Worm (Caenorhabditis elegans) whole organism, L4 larva: Measurements from ENCODE around the gene C44C10.9.
A peak's percentile ranks its signal among the peaks of the same experiment; 100 is the strongest.

Source experiments
- F10B5.3 ChIP-seq: sonication (generic microtip); optimal IDR thresholded peaks from 2 replicates; lab custom pipeline; 2016; ENCODE audit warnings: mild to moderate bottlenecking, missing genetic modification characterization, missing compliant biosample characterization
- F37D6.2 ChIP-seq: sonication (generic microtip); optimal IDR thresholded peaks from 2 replicates; lab custom pipeline; 2016; ENCODE audit warnings: mild to moderate bottlenecking, missing genetic modification characterization, missing compliant biosample characterization
- F44E2.7 ChIP-seq: fragments of 200-800 bp; sonication (Bioruptor generic); IDR thresholded peaks from 2 replicates; pipeline ENCODE4 v2.1.2; 2022; ENCODE audit warnings: missing genetic modification characterization, missing compliant biosample characterization
- T20F7.1 ChIP-seq: fragments of 200-800 bp; sonication (Bioruptor generic); optimal IDR thresholded peaks from 2 replicates; lab custom pipeline; 2018; ENCODE audit warnings: mild to moderate bottlenecking, missing genetic modification characterization, missing compliant biosample characterization
- Y48G9A.11 ChIP-seq: fragments of 200-800 bp; sonication (Bioruptor generic); IDR thresholded peaks from 2 replicates; pipeline ENCODE4 v1.3.6; 2022; ENCODE audit warnings: missing genetic modification reagents, missing genetic modification characterization, missing compliant biosample characterization
- ZK337.2 ChIP-seq: fragments of 200-800 bp; sonication (Bioruptor generic); IDR thresholded peaks from 2 replicates; pipeline ENCODE4 v1.3.6; 2022; ENCODE audit warnings: missing genetic modification reagents, missing genetic modification characterization, missing compliant biosample characterization
- aha-1 ChIP-seq: fragments of 150-350 bp; peaks from one replicate; lab custom pipeline; 2014; ENCODE audit warnings: missing biosample characterization, missing genetic modification characterization
- arid-1 ChIP-seq: fragments of 200-800 bp; sonication (Bioruptor generic); conservative IDR thresholded peaks from 2 replicates; pipeline ENCODE4 v1.3.6; 2022; ENCODE audit warnings: missing genetic modification reagents, missing genetic modification characterization, missing compliant biosample characterization
- ceh-62 ChIP-seq: sonication (generic microtip); optimal IDR thresholded peaks from 2 replicates; lab custom pipeline; 2017; ENCODE audit warnings: missing biosample characterization, missing genetic modification characterization
- ceh-82 ChIP-seq: sonication (generic microtip); optimal IDR thresholded peaks from 2 replicates; lab custom pipeline; 2017; ENCODE audit warnings: missing biosample characterization, missing genetic modification characterization
- ctbp-1 ChIP-seq: fragments of 200-800 bp; sonication (Bioruptor generic); IDR thresholded peaks from 2 replicates; pipeline ENCODE4 v1.3.6; 2022; ENCODE audit warnings: missing genetic modification reagents, missing genetic modification characterization, missing compliant biosample characterization
- daf-12 ChIP-seq: fragments of 150-350 bp; optimal IDR thresholded peaks from 2 replicates; lab custom pipeline; 2014; ENCODE audit warnings: missing biosample characterization, missing genetic modification reagents, missing genetic modification characterization
- dmd-8 ChIP-seq: fragments of 200-800 bp; sonication (Bioruptor generic); IDR thresholded peaks from 2 replicates; pipeline ENCODE4 v1.3.6; 2022; ENCODE audit warnings: missing genetic modification characterization, missing compliant biosample characterization
- dpl-1 ChIP-seq: fragments of 150-350 bp; optimal IDR thresholded peaks from 2 replicates; lab custom pipeline; 2014; ENCODE audit warnings: missing biosample characterization, missing genetic modification reagents, missing genetic modification characterization
- egl-27 ChIP-seq: sonication (generic microtip); optimal IDR thresholded peaks from 3 replicates; lab custom pipeline; 2017; ENCODE audit warnings: missing biosample characterization, missing genetic modification reagents, missing genetic modification characterization
- hlh-11 ChIP-seq: fragments of 200-800 bp; sonication (Bioruptor generic); optimal IDR thresholded peaks from 2 replicates; lab custom pipeline; 2018; ENCODE audit warnings: mild to moderate bottlenecking, missing genetic modification characterization, missing compliant biosample characterization
- hlh-30 ChIP-seq: sonication (generic microtip); optimal IDR thresholded peaks from 2 replicates; lab custom pipeline; 2017; ENCODE audit warnings: antibody characterized with exemption, mild to moderate bottlenecking, missing genetic modification characterization, missing compliant biosample characterization; ENCODE audit not compliant: insufficient read depth
- lin-13 ChIP-seq: fragments of 150-350 bp; optimal IDR thresholded peaks from 2 replicates; lab custom pipeline; 2014; ENCODE audit warnings: missing biosample characterization, missing genetic modification reagents, missing genetic modification characterization
- lin-15B ChIP-seq: fragments of 150-350 bp; sonication (generic microtip); optimal IDR thresholded peaks from 3 replicates; lab custom pipeline; 2014; ENCODE audit warnings: missing biosample characterization, missing genetic modification characterization
- lin-38 ChIP-seq: fragments of 200-800 bp; sonication (Bioruptor generic); IDR thresholded peaks from 2 replicates; pipeline ENCODE4 v1.3.6; 2022; ENCODE audit warnings: missing genetic modification reagents, missing genetic modification characterization, missing compliant biosample characterization
- lin-39 ChIP-seq: fragments of 150-350 bp; optimal IDR thresholded peaks from 2 replicates; lab custom pipeline; 2014; ENCODE audit warnings: missing biosample characterization, missing genetic modification reagents, missing genetic modification characterization
- madf-5 ChIP-seq, 2 experiments: fragments of 200-800 bp; sonication (Bioruptor generic); IDR thresholded peaks; 2 replicates each; pipeline ENCODE4 v1.3.6; 2022; ENCODE audit warnings: missing compliant biosample characterization in 2 of 2, missing genetic modification characterization in 2 of 2
- mdl-1 ChIP-seq, 2 experiments: fragments of 150-350 bp in 1 of 2; sonication (generic microtip) in 1 of 2; optimal IDR thresholded peaks; 2 replicates each; lab custom pipeline; 2014 to 2017; ENCODE audit warnings: missing biosample characterization in 2 of 2, missing genetic modification characterization in 2 of 2
- mes-2 ChIP-seq: sonication (generic microtip); optimal IDR thresholded peaks from 2 replicates; lab custom pipeline; 2016; ENCODE audit warnings: missing genotype, mild to moderate bottlenecking, missing genetic modification characterization, missing compliant biosample characterization; ENCODE audit not compliant: poor library complexity, severe bottlenecking
- mxl-3 ChIP-seq: fragments of 200-800 bp; sonication (Bioruptor generic); optimal IDR thresholded peaks from 2 replicates; lab custom pipeline; 2018; ENCODE audit warnings: mild to moderate bottlenecking, missing genetic modification characterization, missing compliant biosample characterization
- nhr-10 ChIP-seq: fragments of 150-350 bp; optimal IDR thresholded peaks from 2 replicates; lab custom pipeline; 2014; ENCODE audit warnings: missing biosample characterization, missing genetic modification characterization
- nhr-11 ChIP-seq: fragments of 150-350 bp; optimal IDR thresholded peaks from 2 replicates; lab custom pipeline; 2014; ENCODE audit warnings: missing biosample characterization, missing genetic modification characterization
- nhr-25 ChIP-seq: sonication (generic microtip); optimal IDR thresholded peaks from 2 replicates; lab custom pipeline; 2017; ENCODE audit warnings: missing genetic modification characterization, mild to moderate bottlenecking, missing compliant biosample characterization, antibody characterized with exemption, moderate library complexity, borderline replicate concordance; ENCODE audit not compliant: insufficient read depth
- nhr-28 ChIP-seq: fragments of 150-350 bp; optimal IDR thresholded peaks from 2 replicates; lab custom pipeline; 2014; ENCODE audit warnings: missing biosample characterization, missing genetic modification characterization
- nhr-42 ChIP-seq: fragments of 200-800 bp; sonication (Bioruptor generic); IDR thresholded peaks from 2 replicates; pipeline ENCODE4 v1.3.6; 2022; ENCODE audit warnings: missing genetic modification characterization, missing compliant biosample characterization
- pha-4 ChIP-seq, 2 experiments: fragments of 150-350 bp in 1 of 2; fragments of 200-800 bp in 1 of 2; sonication (Bioruptor generic) in 1 of 2; IDR thresholded peaks in 1 of 2; optimal IDR thresholded peaks in 1 of 2; 2 replicates each; pipeline versions ENCODE4 v1.3.6 to Lab custom; 2014 to 2022; ENCODE audit warnings: missing genetic modification characterization in 2 of 2, missing genetic modification reagents in 2 of 2, missing biosample characterization in 1 of 2, missing compliant biosample characterization in 1 of 2
- pqm-1 ChIP-seq: sonication (generic microtip); optimal IDR thresholded peaks from 2 replicates; lab custom pipeline; 2017; ENCODE audit warnings: missing biosample characterization, missing genetic modification characterization
- set-16 ChIP-seq: fragments of 200-800 bp; sonication (Bioruptor generic); IDR thresholded peaks from 2 replicates; pipeline ENCODE4 v1.3.6; 2022; ENCODE audit warnings: missing genetic modification reagents, missing genetic modification characterization, missing compliant biosample characterization
- spr-1 ChIP-seq: sonication (generic microtip); optimal IDR thresholded peaks from 2 replicates; lab custom pipeline; 2016; ENCODE audit warnings: mild to moderate bottlenecking, missing genetic modification characterization, missing compliant biosample characterization
- spr-3 ChIP-seq: fragments of 200-800 bp; sonication (Bioruptor generic); optimal IDR thresholded peaks from 2 replicates; lab custom pipeline; 2018; ENCODE audit warnings: mild to moderate bottlenecking, missing genetic modification characterization, missing compliant biosample characterization
- tra-1 ChIP-seq: fragments of 200-800 bp; sonication (Bioruptor generic); IDR thresholded peaks from 2 replicates; pipeline ENCODE4 v1.3.6; 2022; ENCODE audit warnings: missing genetic modification reagents, missing genetic modification characterization, missing compliant biosample characterization
- unc-62 ChIP-seq, 3 experiments: fragments of 150-350 bp in 1 of 3; sonication (generic microtip); optimal IDR thresholded peaks in 2 of 3; peaks in 1 of 3; 1 replicate in 1 of 3; 2 replicates in 2 of 3; lab custom pipeline; 2014 to 2017; ENCODE audit warnings: missing biosample characterization in 3 of 3, missing genetic modification characterization in 3 of 3, missing genetic modification reagents in 3 of 3, missing genotype in 1 of 3
- zfp-2 ChIP-seq: sonication (generic microtip); optimal IDR thresholded peaks from 2 replicates; lab custom pipeline; 2016; ENCODE audit warnings: mild to moderate bottlenecking, missing genetic modification characterization, missing compliant biosample characterization
- zip-11 ChIP-seq: fragments of 200-800 bp; sonication (Bioruptor generic); IDR thresholded peaks from 2 replicates; pipeline ENCODE4 v1.3.6; 2022; ENCODE audit warnings: missing genetic modification characterization, missing compliant biosample characterization

Gene C44C10.9

DNA sequence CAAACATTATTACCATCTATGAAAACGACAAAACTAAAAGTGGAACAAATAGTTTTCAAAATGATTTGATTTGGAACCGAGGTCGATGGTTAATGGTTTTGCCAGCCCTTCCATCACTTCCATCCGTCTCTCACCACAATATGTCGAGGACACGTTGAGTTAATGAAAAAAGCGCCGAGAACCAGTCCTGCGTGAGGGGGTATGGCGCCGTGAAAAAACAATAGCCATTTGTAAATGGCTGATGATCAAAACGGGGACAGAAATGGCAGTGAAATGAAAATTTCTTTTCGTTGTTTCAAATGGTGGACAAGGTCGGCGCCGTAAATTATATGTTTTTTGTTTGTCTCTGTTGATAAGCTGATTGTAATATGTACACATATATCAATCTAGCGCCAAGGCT is 3.7 kb upstream of the C44C10.9 start (continued):
- TF ChIP-seq pha-4 (GFP tag; IDR thresholded peaks at IDR 0.05; lab: Robert Waterston, UW) (no peak), pha-4 (tag; optimal IDR thresholded peaks at IDR 0.05; lab: Kevin White, UChicago) (no peak)
- TF ChIP-seq, all 104 proteins: peak for 8

DNA sequence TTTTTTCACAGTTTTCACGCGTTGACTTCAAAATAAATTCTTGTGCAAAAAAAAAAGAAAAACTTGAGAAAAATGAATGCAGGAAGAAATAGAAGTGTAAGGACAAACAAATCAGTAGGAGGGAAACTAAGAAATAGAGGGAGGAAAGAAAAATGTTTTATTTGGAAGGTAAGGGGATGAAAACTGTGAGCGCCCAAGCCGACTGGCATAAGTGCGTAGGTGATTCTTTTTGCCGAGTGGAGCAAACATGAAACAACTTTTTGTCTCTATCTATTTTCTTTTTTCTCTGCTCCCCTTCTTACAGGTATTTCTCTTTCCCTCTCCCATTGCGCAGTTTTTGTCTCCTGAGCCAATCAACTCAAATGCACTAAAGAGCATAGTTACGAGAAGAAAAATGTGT is 2.4 kb upstream of the C44C10.9 start:
- TF ChIP-seq mdl-1 (tag; optimal IDR thresholded peaks at IDR 0.05; lab: Kevin White, UChicago) (no peak), egl-27 (tag; lab: Kevin White, UChicago) (no peak), nhr-42 (GFP tag; lab: Robert Waterston, UW) (no peak), hlh-30 (tag; lab: Kevin White, UChicago) (no peak), Y48G9A.11 (GFP tag; lab: Robert Waterston, UW) (no peak)
- TF ChIP-seq, all 104 proteins: peak for 0

DNA sequence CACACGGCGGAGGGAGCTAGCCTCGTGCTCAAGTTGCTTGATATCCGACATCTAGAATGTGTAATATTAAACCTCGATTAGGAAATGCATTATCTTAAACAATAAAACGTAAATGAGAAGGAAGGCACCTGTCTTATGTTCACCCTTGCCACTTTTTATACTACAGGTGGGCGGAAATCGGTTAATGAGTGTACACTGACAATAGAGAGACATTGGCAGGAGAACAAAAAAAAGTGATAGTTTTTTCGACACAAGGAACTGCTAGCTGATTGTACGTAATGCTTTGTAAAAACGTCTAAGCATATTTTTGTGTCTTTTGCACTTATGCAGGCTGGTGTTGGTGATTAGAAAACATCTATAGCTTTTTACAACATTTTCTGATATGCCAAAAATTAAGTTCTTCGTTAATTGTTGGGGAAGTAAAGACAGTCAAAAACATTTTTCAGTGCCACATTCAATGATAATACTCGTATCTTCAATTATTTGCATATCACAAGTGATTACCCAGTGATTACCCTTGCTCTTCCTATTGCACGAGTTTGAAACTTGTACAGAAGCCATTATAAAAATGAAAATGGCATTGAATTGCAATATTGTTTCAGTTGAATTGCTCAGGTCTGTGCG is 4.0 kb downstream of the C44C10.9 start, which contains the start of gene col-180:
Gene col-180 (minus strand): TSS at position 51 of the 624 bp plus-strand sequence.
- TF ChIP-seq nhr-25 (tag; lab: Kevin White, UChicago) (no peak), aha-1 (peak; percentile 87), lin-38 (GFP tag; lab: Robert Waterston, UW) (no peak), nhr-28 (no peak), egl-27 (tag; lab: Kevin White, UChicago) (no peak), F10B5.3 (tag; lab: Kevin White, UChicago) (no peak), mxl-3 (GFP tag; lab: Kevin White, UChicago) (peak; percentile 18), ceh-82 (tag; lab: Kevin White, UChicago) (no peak), unc-62 (GFP tag; optimal IDR thresholded peaks at IDR 0.05 in 1 of 2; lab: Kevin White, UChicago) (peak in 1 of 2 experiments; percentile 93), unc-62 (tag; optimal IDR thresholded peaks at IDR 0.05; lab: Kevin White, UChicago) (no peak), dmd-8 (GFP tag; lab: Robert Waterston, UW) (no peak), mes-2 (no peak)

DNA sequence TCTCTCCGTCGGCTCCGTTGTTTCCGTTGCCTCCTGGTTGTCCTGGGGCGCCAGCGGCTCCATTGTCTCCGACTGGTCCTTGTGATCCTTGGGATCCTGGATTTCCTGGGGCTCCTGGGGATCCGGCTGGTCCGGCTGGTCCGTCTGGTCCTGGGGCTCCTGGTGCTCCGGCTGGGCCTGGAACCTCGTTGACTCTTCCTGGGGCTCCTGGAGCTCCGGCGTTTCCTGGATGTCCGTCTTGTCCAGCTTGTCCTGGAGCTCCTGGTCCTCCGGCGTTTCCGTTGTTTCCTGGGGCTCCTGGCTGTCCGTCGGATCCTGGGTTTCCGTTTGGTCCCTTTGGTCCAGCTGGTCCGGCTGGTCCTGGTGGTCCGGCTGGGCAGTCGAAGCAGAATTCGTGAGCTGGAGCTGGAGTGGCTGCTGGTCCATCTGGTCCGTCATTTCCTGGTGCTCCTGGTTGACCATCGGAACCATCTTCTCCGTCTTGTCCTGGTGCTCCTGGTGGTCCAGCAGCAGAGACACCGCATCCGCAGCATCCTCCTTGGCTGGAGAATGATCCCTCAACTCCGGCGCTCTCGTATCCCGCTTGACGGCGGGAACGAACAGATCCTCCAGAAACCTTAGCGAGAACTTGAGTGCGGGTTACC is 4.8 kb downstream of the C44C10.9 start:
- TF ChIP-seq tra-1 (no peak), dmd-8 (GFP tag; lab: Robert Waterston, UW) (no peak), ctbp-1 (GFP tag; lab: Robert Waterston, UW) (no peak), spr-1 (tag; lab: Kevin White, UChicago) (no peak), zfp-2 (tag; lab: Kevin White, UChicago) (no peak), lin-38 (GFP tag; lab: Robert Waterston, UW) (no peak), madf-5 (GFP tag; IDR thresholded peaks at IDR 0.05; lab: Robert Waterston, UW) (0 out of 4 replicates have a peak, but pooled peaks of 1 of the 2 experiments have one; percentile 23), lin-39 (no peak), dpl-1 (GFP tag; lab: Kevin White, UChicago) (no peak), arid-1 (GFP tag; lab: Robert Waterston, UW) (no peak), aha-1 (peak; percentile 58), F37D6.2 (tag; lab: Kevin White, UChicago) (no peak), ceh-62 (tag; lab: Kevin White, UChicago) (no peak), F44E2.7 (no peak), set-16 (GFP tag; lab: Robert Waterston, UW) (peak; percentile 98)

DNA sequence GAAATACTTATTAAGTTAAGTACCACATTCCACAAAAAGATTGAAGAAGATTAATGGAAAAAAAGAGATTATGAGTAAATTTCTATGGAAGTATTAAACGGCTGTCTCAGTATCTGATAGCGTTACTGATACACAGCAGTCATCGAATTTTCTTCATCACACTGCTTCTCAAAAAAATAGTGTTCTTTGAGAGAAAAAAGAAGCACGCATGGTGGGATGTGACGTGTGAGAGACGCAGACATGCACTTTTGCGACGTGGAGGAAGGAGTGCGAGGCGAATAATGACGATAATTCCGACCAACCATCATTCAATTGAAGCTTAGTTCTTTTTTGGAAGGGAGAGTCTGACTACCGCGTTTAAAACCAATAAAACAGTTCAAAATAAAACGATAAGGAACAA is 6.1 kb downstream of the C44C10.9 start, which contains the start of gene C44C10.11:
Gene C44C10.11 (minus strand): TSS at position 115 of the 400 bp plus-strand sequence.
- TF ChIP-seq arid-1 (GFP tag; lab: Robert Waterston, UW) (no peak), unc-62 (GFP tag; optimal IDR thresholded peaks at IDR 0.05 in 1 of 2; lab: Kevin White, UChicago) (peak in 1 of 2 experiments; percentile 60), unc-62 (tag; optimal IDR thresholded peaks at IDR 0.05; lab: Kevin White, UChicago) (no peak), madf-5 (GFP tag; IDR thresholded peaks at IDR 0.05; lab: Robert Waterston, UW) (no peak), zip-11 (no peak), T20F7.1 (no peak), spr-3 (GFP tag; lab: Kevin White, UChicago) (no peak), zfp-2 (tag; lab: Kevin White, UChicago) (no peak), lin-13 (GFP tag; lab: Kevin White, UChicago) (no peak), pqm-1 (tag; lab: Kevin White, UChicago) (peak; percentile 69), tra-1 (peak; percentile 60; the same call in 1 of the 2 replicates), nhr-10 (tag; lab: Kevin White, UChicago) (peak; percentile 8), hlh-11 (tag; lab: Kevin White, UChicago) (peak; percentile 81), mdl-1 (tag; optimal IDR thresholded peaks at IDR 0.05; lab: Kevin White, UChicago) (peak in 1 of 2 experiments; percentile 87), nhr-11 (tag; lab: Kevin White, UChicago) (no peak), F44E2.7 (no peak), ZK337.2 (GFP tag; lab: Robert Waterston, UW) (no peak), mxl-3 (GFP tag; lab: Kevin White, UChicago) (peak; percentile 95), nhr-28 (peak; percentile 87), lin-15B (tag; lab: Kevin White, UChicago) (no peak), daf-12 (no peak)
